Fruit fly (Drosophila melanogaster) S2 (cell line): ENCODE data around the gene CG9164.

Source experiments
- CG8478 ChIP-seq: fragments of >200 bp; optimal IDR thresholded peaks from 2 replicates; lab custom pipeline; 2018
- CTCF ChIP-seq, 2 experiments: fragments of >200 bp; optimal IDR thresholded peaks; 2 replicates each; lab custom pipeline; 2018

DNA sequence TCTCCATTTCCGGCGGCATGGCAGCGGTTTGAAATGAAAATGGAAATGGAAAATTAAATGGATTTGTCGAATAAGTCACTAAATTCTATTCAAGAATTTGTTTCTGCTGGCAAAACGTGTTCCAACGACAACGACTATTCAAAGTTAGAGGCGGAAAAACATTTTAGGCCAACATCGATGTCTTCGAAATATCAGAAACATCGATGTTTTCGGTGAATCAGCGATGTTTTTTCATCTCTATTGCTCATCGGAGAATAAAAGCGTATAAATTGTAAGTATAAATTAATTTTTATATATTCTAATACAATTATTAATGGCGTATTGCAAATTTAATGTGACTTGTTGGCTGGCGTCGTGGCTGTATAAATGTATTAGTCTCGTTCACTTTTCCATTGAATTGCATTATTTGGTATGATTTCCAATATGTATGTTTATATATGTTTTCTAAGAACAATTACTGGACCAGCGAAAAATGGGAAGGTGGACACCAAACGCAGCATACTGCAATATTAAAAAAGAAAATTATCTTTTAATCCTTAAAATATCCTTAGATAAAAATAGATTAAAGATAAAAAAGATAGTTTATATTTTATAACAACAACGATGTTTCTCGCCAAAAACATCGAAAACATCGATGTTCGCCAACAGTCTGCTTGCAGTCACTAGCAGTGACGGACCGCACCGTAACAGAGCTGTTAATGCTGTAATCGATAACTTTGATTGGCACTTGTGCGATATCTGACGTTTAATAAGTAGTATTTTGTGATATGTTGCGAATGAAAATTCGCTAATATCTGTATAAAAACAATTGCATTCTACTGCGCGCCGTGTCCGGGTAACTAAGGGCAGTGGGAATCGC lies 40.5 kb downstream of the CG9164 start, which contains the start of the genes CG12608 and Prp5:
- TF ChIP-seq CG8478 (no peak), CTCF (optimal IDR thresholded peaks at IDR 0.05; lab: Kevin White, UChicago) (no peak)
